Worm (Caenorhabditis elegans) whole organism, L2 larva: Measurements from ENCODE around the gene ctsa-1.1.

Source experiments
- C34F6.9 ChIP-seq: fragments of 150-350 bp; optimal IDR thresholded peaks from 2 replicates; lab custom pipeline; 2014; ENCODE audit warnings: missing biosample characterization, missing genetic modification characterization
- F13H6.1 ChIP-seq: sonication (generic microtip); optimal IDR thresholded peaks from 2 replicates; lab custom pipeline; 2016; ENCODE audit warnings: missing genetic modification characterization, missing compliant biosample characterization
- ZK546.5 ChIP-seq: sonication (generic microtip); optimal IDR thresholded peaks from 2 replicates; lab custom pipeline; 2017; ENCODE audit warnings: missing biosample characterization, missing genetic modification characterization
- alr-1 ChIP-seq: fragments of 150-350 bp; optimal IDR thresholded peaks from 2 replicates; lab custom pipeline; 2014; ENCODE audit warnings: missing biosample characterization, missing genetic modification characterization
- ama-1 ChIP-seq: fragments of 150-350 bp; optimal IDR thresholded peaks from 2 replicates; lab custom pipeline; 2018; ENCODE audit warnings: inconsistent platforms
- blmp-1 ChIP-seq: sonication (generic microtip); optimal IDR thresholded peaks from 2 replicates; lab custom pipeline; 2017; ENCODE audit warnings: missing genetic modification characterization, mild to moderate bottlenecking, missing compliant biosample characterization, antibody characterized with exemption, moderate library complexity; ENCODE audit not compliant: insufficient read depth
- ceh-82 ChIP-seq: fragments of 150-350 bp; optimal IDR thresholded peaks from 2 replicates; lab custom pipeline; 2014; ENCODE audit warnings: missing biosample characterization, missing genetic modification characterization
- crh-2 ChIP-seq: sonication (generic microtip); optimal IDR thresholded peaks from 2 replicates; lab custom pipeline; 2017; ENCODE audit warnings: missing biosample characterization, missing genetic modification characterization
- dmd-4 ChIP-seq: sonication (generic microtip); optimal IDR thresholded peaks from 2 replicates; lab custom pipeline; 2017; ENCODE audit warnings: missing biosample characterization, missing genetic modification characterization
- egl-27 ChIP-seq: sonication (generic microtip); optimal IDR thresholded peaks from 3 replicates; lab custom pipeline; 2017; ENCODE audit warnings: missing biosample characterization, missing genetic modification reagents, missing genetic modification characterization
- elt-1 ChIP-seq: fragments of 150-350 bp; optimal IDR thresholded peaks from 2 replicates; lab custom pipeline; 2014; ENCODE audit warnings: missing biosample characterization, missing genetic modification characterization
- elt-3 ChIP-seq: sonication (generic microtip); optimal IDR thresholded peaks from 2 replicates; lab custom pipeline; 2017; ENCODE audit warnings: missing biosample characterization, missing genetic modification characterization
- fos-1 ChIP-seq: fragments of 150-350 bp; optimal IDR thresholded peaks from 2 replicates; lab custom pipeline; 2014; ENCODE audit warnings: missing biosample characterization, missing genetic modification characterization
- gmeb-1 ChIP-seq: fragments of 150-350 bp; optimal IDR thresholded peaks from 2 replicates; lab custom pipeline; 2014; ENCODE audit warnings: missing biosample characterization, missing genetic modification characterization
- lin-11 ChIP-seq: fragments of 150-350 bp; sonication (generic microtip); optimal IDR thresholded peaks from 2 replicates; lab custom pipeline; 2014; ENCODE audit warnings: missing biosample characterization, missing genetic modification characterization, inconsistent platforms, mixed read lengths
- lin-13 ChIP-seq: fragments of 150-350 bp; optimal IDR thresholded peaks from 2 replicates; lab custom pipeline; 2014; ENCODE audit warnings: missing biosample characterization, missing genetic modification reagents, missing genetic modification characterization
- lsy-2 ChIP-seq, 2 experiments: fragments of 150-350 bp in 1 of 2; sonication (generic microtip) in 1 of 2; optimal IDR thresholded peaks; 2 replicates each; lab custom pipeline; 2014 to 2017; ENCODE audit warnings: missing biosample characterization in 2 of 2, missing genetic modification characterization in 2 of 2
- mab-5 ChIP-seq: fragments of 150-350 bp; optimal IDR thresholded peaks from 2 replicates; lab custom pipeline; 2014; ENCODE audit warnings: missing biosample characterization, missing genetic modification characterization
- mbf-1 ChIP-seq: sonication (generic microtip); optimal IDR thresholded peaks from 2 replicates; lab custom pipeline; 2017; ENCODE audit warnings: missing biosample characterization, missing genetic modification characterization
- mdl-1 ChIP-seq, 2 experiments: fragments of 150-350 bp in 1 of 2; sonication (generic microtip) in 1 of 2; optimal IDR thresholded peaks; 2 replicates each; lab custom pipeline; 2017; ENCODE audit warnings: missing biosample characterization in 2 of 2, missing genetic modification characterization in 2 of 2
- nhr-10 ChIP-seq: sonication (generic microtip); optimal IDR thresholded peaks from 2 replicates; lab custom pipeline; 2017; ENCODE audit warnings: missing biosample characterization, missing genetic modification characterization
- nhr-11 ChIP-seq: fragments of 150-350 bp; optimal IDR thresholded peaks from 2 replicates; lab custom pipeline; 2014; ENCODE audit warnings: missing biosample characterization, missing genetic modification characterization
- nhr-129 ChIP-seq: fragments of 150-350 bp; optimal IDR thresholded peaks from 2 replicates; lab custom pipeline; 2014; ENCODE audit warnings: missing biosample characterization, missing genetic modification characterization
- nhr-21 ChIP-seq: fragments of 150-350 bp; optimal IDR thresholded peaks from 2 replicates; lab custom pipeline; 2014; ENCODE audit warnings: missing biosample characterization, missing genetic modification characterization
- nhr-237 ChIP-seq: fragments of 150-350 bp; optimal IDR thresholded peaks from 2 replicates; lab custom pipeline; 2014; ENCODE audit warnings: missing biosample characterization, missing genetic modification characterization
- nhr-25 ChIP-seq: fragments of 150-350 bp; sonication (generic microtip); optimal IDR thresholded peaks from 3 replicates; lab custom pipeline; 2014; ENCODE audit warnings: missing biosample characterization, missing genetic modification characterization
- nhr-6 ChIP-seq: fragments of 150-350 bp; optimal IDR thresholded peaks from 2 replicates; lab custom pipeline; 2014; ENCODE audit warnings: missing biosample characterization, missing genetic modification characterization
- nhr-77 ChIP-seq: fragments of 150-350 bp; optimal IDR thresholded peaks from 2 replicates; lab custom pipeline; 2014; ENCODE audit warnings: missing biosample characterization, missing genetic modification characterization
- peb-1 ChIP-seq: fragments of 150-350 bp; optimal IDR thresholded peaks from 2 replicates; lab custom pipeline; 2014; ENCODE audit warnings: missing biosample characterization, missing genetic modification characterization
- sem-4 ChIP-seq: fragments of 150-350 bp; optimal IDR thresholded peaks from 2 replicates; lab custom pipeline; 2014; ENCODE audit warnings: missing biosample characterization, missing genetic modification reagents, missing genetic modification characterization
- skn-1 ChIP-seq: sonication (generic microtip); optimal IDR thresholded peaks from 2 replicates; lab custom pipeline; 2017; ENCODE audit warnings: missing biosample characterization, missing genetic modification characterization
- sma-3 ChIP-seq: sonication (generic microtip); optimal IDR thresholded peaks from 2 replicates; lab custom pipeline; 2016; ENCODE audit warnings: missing genetic modification reagents, missing genetic modification characterization, missing compliant biosample characterization
- sma-9 ChIP-seq, 2 experiments: fragments of 150-350 bp in 1 of 2; sonication (generic microtip) in 1 of 2; optimal IDR thresholded peaks; 2 replicates each; lab custom pipeline; 2014 to 2016; ENCODE audit warnings: missing genetic modification characterization in 2 of 2, mild to moderate bottlenecking in 1 of 2, missing biosample characterization in 1 of 2, missing compliant biosample characterization in 1 of 2, missing genetic modification reagents in 1 of 2, moderate library complexity in 1 of 2
- snpc-4 ChIP-seq: fragments of 150-350 bp; optimal IDR thresholded peaks from 2 replicates; lab custom pipeline; 2014; ENCODE audit warnings: missing biosample characterization, missing genetic modification characterization
- unc-39 ChIP-seq: fragments of 150-350 bp; optimal IDR thresholded peaks from 2 replicates; lab custom pipeline; 2014; ENCODE audit warnings: missing biosample characterization, missing genetic modification characterization
- unc-55 ChIP-seq: fragments of 150-350 bp; sonication (generic microtip); optimal IDR thresholded peaks from 3 replicates; lab custom pipeline; 2014; ENCODE audit warnings: missing biosample characterization, missing genetic modification reagents, missing genetic modification characterization
- ztf-1 ChIP-seq: fragments of 200-800 bp; sonication (Bioruptor generic); conservative IDR thresholded peaks from 2 replicates; pipeline ENCODE4 v1.3.6; 2022; ENCODE audit warnings: missing genetic modification characterization, missing compliant biosample characterization
- ztf-11 ChIP-seq: sonication (generic microtip); optimal IDR thresholded peaks from 2 replicates; lab custom pipeline; 2017; ENCODE audit warnings: missing biosample characterization, missing genetic modification characterization
- ztf-4 ChIP-seq: fragments of 150-350 bp; optimal IDR thresholded peaks from 2 replicates; lab custom pipeline; 2014; ENCODE audit warnings: missing biosample characterization, missing genetic modification characterization

Gene ctsa-1.1

DNA sequence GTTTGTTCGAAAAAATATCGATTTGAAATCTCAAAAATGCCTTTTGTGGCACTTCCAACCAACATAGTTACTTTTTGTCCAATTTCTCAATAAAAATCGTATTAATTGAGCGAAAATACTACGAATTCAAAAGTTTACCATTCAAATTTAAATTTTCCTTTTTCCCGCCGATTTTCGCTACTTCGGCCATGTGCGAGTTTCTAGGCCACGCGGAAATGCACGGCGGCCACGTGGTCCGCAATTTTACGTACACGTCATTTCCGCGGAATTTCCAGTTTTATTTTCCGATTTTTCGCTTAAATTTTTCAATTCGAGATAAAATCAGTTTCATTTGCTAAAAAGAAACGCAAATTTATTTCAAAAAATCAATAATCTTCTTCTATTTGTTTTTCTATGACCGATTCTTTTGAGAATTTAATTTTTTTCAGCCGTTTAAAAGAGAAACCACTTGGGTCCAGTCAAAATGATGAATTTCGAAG, 2.6 kb downstream of the ctsa-1.1 start, which contains the start of gene eas-1:
TSS of gene eas-1 (plus strand) at position 429 of the 479 bp plus-strand sequence.
- TF ChIP-seq ceh-82 (no peak), lsy-2 (tag; optimal IDR thresholded peaks at IDR 0.05; lab: Kevin White, UChicago) (peak; percentile 74 to 90), F13H6.1 (tag; lab: Kevin White, UChicago) (peak; percentile 65), sma-9 (GFP tag; optimal IDR thresholded peaks at IDR 0.05; lab: Kevin White, UChicago) (peak; percentile 87), sma-9 (tag; optimal IDR thresholded peaks at IDR 0.05; lab: Kevin White, UChicago) (no peak), crh-2 (tag; lab: Kevin White, UChicago) (peak; percentile 95), C34F6.9 (peak; percentile 86), nhr-21 (tag; lab: Kevin White, UChicago) (peak; percentile 60), mdl-1 (tag; optimal IDR thresholded peaks at IDR 0.05; lab: Kevin White, UChicago) (peak; percentile 73 to 88), unc-39 (tag; lab: Kevin White, UChicago) (no peak), nhr-237 (tag; lab: Kevin White, UChicago) (no peak), elt-3 (tag; lab: Kevin White, UChicago) (no peak), mab-5 (tag; lab: Kevin White, UChicago) (peak; percentile 35), ZK546.5 (tag; lab: Kevin White, UChicago) (peak; percentile 27), ztf-1 (GFP tag; lab: Robert Waterston, UW) (no peak), peb-1 (tag; lab: Kevin White, UChicago) (no peak), sma-3 (GFP tag; lab: Kevin White, UChicago) (peak; percentile 75), egl-27 (no peak), snpc-4 (tag; lab: Kevin White, UChicago) (peak; percentile 28), lin-11 (tag; lab: Kevin White, UChicago) (peak; percentile 41), ztf-11 (no peak), unc-55 (GFP tag; lab: Kevin White, UChicago) (peak; percentile 84), gmeb-1 (tag; lab: Kevin White, UChicago) (peak; percentile 95), nhr-11 (tag; lab: Kevin White, UChicago) (no peak), ama-1 (no peak), fos-1 (tag; lab: Kevin White, UChicago) (peak; percentile 40), elt-1 (no peak), skn-1 (tag; lab: Kevin White, UChicago) (peak; percentile 32), nhr-25 (tag; lab: Kevin White, UChicago) (peak; percentile 75), nhr-77 (tag; lab: Kevin White, UChicago) (no peak), alr-1 (tag; lab: Kevin White, UChicago) (no peak), nhr-10 (tag; lab: Kevin White, UChicago) (no peak), nhr-129 (tag; lab: Kevin White, UChicago) (peak; percentile 28), sem-4 (tag; lab: Kevin White, UChicago) (peak; percentile 39), lin-13 (peak; percentile 58), mbf-1 (tag; lab: Kevin White, UChicago) (no peak), blmp-1 (tag; lab: Kevin White, UChicago) (peak; percentile 14), dmd-4 (tag; lab: Kevin White, UChicago) (no peak)

ce11 chrII:4741527-4742187, 4.2 kb downstream of the ctsa-1.1 start, which contains the start of gene acs-11:
Gene acs-11 (plus strand): TSS chrII:4742137.
- TF ChIP-seq gmeb-1 (tag; lab: Kevin White, UChicago): peak; percentile 4
- peak; percentile 11 for TF ChIP-seq sma-3 (GFP tag; lab: Kevin White, UChicago)
- peak; percentile 28 for TF ChIP-seq nhr-21 (tag; lab: Kevin White, UChicago)
- no peak for TF ChIP-seq ztf-4 (tag; lab: Kevin White, UChicago)
- TF ChIP-seq ama-1: no peak
- TF ChIP-seq crh-2 (tag; lab: Kevin White, UChicago): peak; percentile 19
- TF ChIP-seq nhr-6 (tag; lab: Kevin White, UChicago): peak; percentile 0
- TF ChIP-seq fos-1 (tag; lab: Kevin White, UChicago): peak; percentile 69
